Fruit fly (Drosophila melanogaster) whole organism, prepupa: ENCODE data around the gene CG16903.

Experiments used
- CG10669 ChIP-seq: fragments of 200-800 bp; sonication (Bioruptor generic); optimal IDR thresholded peaks from 3 replicates; lab custom pipeline; 2018; ENCODE audit warnings: missing biosample characterization, mild to moderate bottlenecking, missing genetic modification characterization, moderate library complexity
- CG11294 ChIP-seq: fragments of 200-800 bp; sonication (Bioruptor generic); IDR thresholded peaks from 2 replicates; pipeline ENCODE4 v1.3.6; 2022; ENCODE audit warnings: missing biosample characterization, missing genetic modification characterization
- CG11762 ChIP-seq: fragments of 200-800 bp; sonication (Bioruptor generic); optimal IDR thresholded peaks from 3 replicates; lab custom pipeline; 2016; ENCODE audit warnings: missing biosample characterization, missing genetic modification characterization; ENCODE audit not compliant: insufficient read depth
- CG15336 ChIP-seq: fragments of 200-800 bp; sonication (Bioruptor generic); IDR thresholded peaks from 2 replicates; pipeline ENCODE4 v1.3.6; 2022; ENCODE audit warnings: missing biosample characterization, missing genetic modification characterization
- CG1621 ChIP-seq: fragments of 200-800 bp; sonication (Bioruptor generic); optimal IDR thresholded peaks from 3 replicates; lab custom pipeline; 2018; ENCODE audit warnings: missing biosample characterization, mild to moderate bottlenecking, missing genetic modification characterization
- CG3032 ChIP-seq: fragments of 200-800 bp; optimal IDR thresholded peaks from 2 replicates; lab custom pipeline; 2019; ENCODE audit warnings: missing biosample characterization, mild to moderate bottlenecking, missing genetic modification characterization, moderate library complexity
- CG31627 ChIP-seq: fragments of 200-800 bp; sonication (Bioruptor generic); optimal IDR thresholded peaks from 3 replicates; lab custom pipeline; 2016; ENCODE audit warnings: missing biosample characterization, missing genetic modification characterization
- CG34406 ChIP-seq: fragments of 200-800 bp; sonication (Bioruptor generic); optimal IDR thresholded peaks from 3 replicates; lab custom pipeline; 2016; ENCODE audit warnings: missing biosample characterization, missing genetic modification characterization
- CG3919 ChIP-seq: fragments of 200-800 bp; sonication (Bioruptor generic); optimal IDR thresholded peaks from 3 replicates; lab custom pipeline; 2016; ENCODE audit warnings: missing biosample characterization, missing genetic modification characterization
- CG4318 ChIP-seq: fragments of 200-800 bp; sonication (Bioruptor generic); optimal IDR thresholded peaks from 3 replicates; lab custom pipeline; 2017; ENCODE audit warnings: missing biosample characterization, mild to moderate bottlenecking, missing genetic modification characterization
- CG6276 ChIP-seq: fragments of 200-800 bp; sonication (Bioruptor generic); optimal IDR thresholded peaks from 2 replicates; lab custom pipeline; 2017; ENCODE audit warnings: missing biosample characterization, mild to moderate bottlenecking, missing genetic modification characterization
- CG6792 ChIP-seq: fragments of 200-800 bp; sonication (Bioruptor generic); optimal IDR thresholded peaks from 3 replicates; lab custom pipeline; 2016; ENCODE audit warnings: missing biosample characterization, missing genetic modification characterization
- CG6808 ChIP-seq: fragments of 200-800 bp; sonication (Bioruptor generic); optimal IDR thresholded peaks from 3 replicates; lab custom pipeline; 2017; ENCODE audit warnings: missing biosample characterization, missing genetic modification characterization, mild to moderate bottlenecking, moderate library complexity, missing genetic modification reagents
- CG6854 ChIP-seq: fragments of 200-800 bp; sonication (Bioruptor generic); optimal IDR thresholded peaks from 2 replicates; lab custom pipeline; 2017; ENCODE audit warnings: missing biosample characterization, mild to moderate bottlenecking, missing genetic modification characterization
- CG7368 ChIP-seq: fragments of 200-800 bp; sonication (Bioruptor generic); optimal IDR thresholded peaks from 3 replicates; lab custom pipeline; 2016; ENCODE audit warnings: missing biosample characterization, missing genetic modification characterization
- CG8119 ChIP-seq: fragments of 200-800 bp; sonication (Bioruptor generic); IDR thresholded peaks from 3 replicates; pipeline ENCODE4 v1.3.6; 2022; ENCODE audit warnings: missing biosample characterization, missing genetic modification characterization
- CG8319 ChIP-seq: fragments of 200-800 bp; sonication (Bioruptor generic); optimal IDR thresholded peaks from 3 replicates; lab custom pipeline; 2016; ENCODE audit warnings: missing biosample characterization, missing genetic modification characterization
- CG8632 ChIP-seq: fragments of 200-800 bp; sonication (Bioruptor generic); optimal IDR thresholded peaks from 3 replicates; lab custom pipeline; 2016; ENCODE audit warnings: missing biosample characterization, missing genetic modification characterization
- CG9139 ChIP-seq: fragments of 200-800 bp; sonication (Bioruptor generic); optimal IDR thresholded peaks from 3 replicates; lab custom pipeline; 2017; ENCODE audit warnings: missing biosample characterization, mild to moderate bottlenecking, missing genetic modification characterization
- Eip78C ChIP-seq: fragments of 200-800 bp; sonication (Bioruptor generic); peaks from one replicate; lab custom pipeline; 2016; ENCODE audit warnings: missing biosample characterization, missing genetic modification characterization
- Eip93F ChIP-seq: fragments of 200-800 bp; sonication (Bioruptor generic); optimal IDR thresholded peaks from 2 replicates; lab custom pipeline; 2016; ENCODE audit warnings: missing biosample characterization, mild to moderate bottlenecking, missing genetic modification characterization
- Ets21C ChIP-seq: fragments of 200-800 bp; sonication (Bioruptor generic); optimal IDR thresholded peaks from 3 replicates; lab custom pipeline; 2016; ENCODE audit warnings: missing biosample characterization, missing genetic modification characterization
- Ets96B ChIP-seq: fragments of 200-800 bp; optimal IDR thresholded peaks from 2 replicates; lab custom pipeline; 2019; ENCODE audit warnings: missing biosample characterization, mild to moderate bottlenecking, missing genetic modification characterization, moderate library complexity
- Hr38 ChIP-seq: sonication (Bioruptor generic); optimal IDR thresholded peaks from 2 replicates; lab custom pipeline; 2016; ENCODE audit warnings: missing biosample characterization, missing genetic modification characterization
- Hr4 ChIP-seq: fragments of 200-800 bp; sonication (Bioruptor generic); optimal IDR thresholded peaks from 3 replicates; lab custom pipeline; 2016; ENCODE audit warnings: missing biosample characterization, missing genetic modification characterization
- Lpt ChIP-seq: fragments of 200-800 bp; sonication (Bioruptor generic); optimal IDR thresholded peaks from 3 replicates; lab custom pipeline; 2016; ENCODE audit warnings: missing biosample characterization, missing genetic modification characterization
- Met ChIP-seq: fragments of 200-800 bp; sonication (Bioruptor generic); optimal IDR thresholded peaks from 3 replicates; lab custom pipeline; 2016; ENCODE audit warnings: missing biosample characterization, missing genetic modification characterization
- Smox ChIP-seq: fragments of 200-800 bp; sonication (Bioruptor generic); optimal IDR thresholded peaks from 3 replicates; lab custom pipeline; 2016; ENCODE audit warnings: missing biosample characterization, missing genetic modification characterization
- Sox102F ChIP-seq: fragments of 200-800 bp; sonication (Bioruptor generic); optimal IDR thresholded peaks from 2 replicates; lab custom pipeline; 2016; ENCODE audit warnings: missing biosample characterization, mild to moderate bottlenecking, missing genetic modification characterization
- Sox15 ChIP-seq: fragments of 200-800 bp; sonication (Bioruptor generic); optimal IDR thresholded peaks from 3 replicates; lab custom pipeline; 2016; ENCODE audit warnings: missing biosample characterization, missing genetic modification characterization
- achi ChIP-seq: fragments of 200-800 bp; sonication (Bioruptor generic); optimal IDR thresholded peaks from 3 replicates; lab custom pipeline; 2016; ENCODE audit warnings: missing biosample characterization, missing genetic modification characterization
- acj6 ChIP-seq: fragments of 200-800 bp; sonication (Bioruptor generic); optimal IDR thresholded peaks from 3 replicates; lab custom pipeline; 2016; ENCODE audit warnings: missing biosample characterization, missing genetic modification characterization
- cyc ChIP-seq: fragments of 200-800 bp; sonication (Bioruptor generic); optimal IDR thresholded peaks from 3 replicates; lab custom pipeline; 2016; ENCODE audit warnings: missing biosample characterization, missing genetic modification characterization
- dac ChIP-seq: fragments of 200-800 bp; sonication (Bioruptor generic); optimal IDR thresholded peaks from 2 replicates; lab custom pipeline; 2017; ENCODE audit warnings: missing biosample characterization, mild to moderate bottlenecking, missing genetic modification characterization
- eg ChIP-seq: fragments of 200-800 bp; sonication (Bioruptor generic); IDR thresholded peaks from 3 replicates; pipeline ENCODE4 v1.3.6; 2022; ENCODE audit warnings: missing biosample characterization, missing genetic modification characterization
- esn ChIP-seq: fragments of 200-800 bp; sonication (Bioruptor generic); optimal IDR thresholded peaks from 2 replicates; lab custom pipeline; 2016; ENCODE audit warnings: missing biosample characterization, mild to moderate bottlenecking, missing genetic modification characterization, moderate library complexity
- fd59A ChIP-seq: fragments of 200-800 bp; sonication (Bioruptor generic); optimal IDR thresholded peaks from 2 replicates; lab custom pipeline; 2017; ENCODE audit warnings: missing biosample characterization, mild to moderate bottlenecking, missing genetic modification characterization, missing genetic modification reagents
- fd85E ChIP-seq: fragments of 200-800 bp; sonication (Bioruptor generic); optimal IDR thresholded peaks from 3 replicates; lab custom pipeline; 2016; ENCODE audit warnings: missing biosample characterization, missing genetic modification characterization
- fkh ChIP-seq: fragments of 200-800 bp; sonication (Bioruptor generic); optimal IDR thresholded peaks from 3 replicates; lab custom pipeline; 2017; ENCODE audit warnings: missing biosample characterization, mild to moderate bottlenecking, missing genetic modification characterization, moderate library complexity
- lz ChIP-seq: fragments of 200-800 bp; sonication (Bioruptor generic); optimal IDR thresholded peaks from 3 replicates; lab custom pipeline; 2016; ENCODE audit warnings: missing biosample characterization, missing genetic modification characterization
- net ChIP-seq: fragments of 200-800 bp; sonication (Bioruptor generic); optimal IDR thresholded peaks from 3 replicates; lab custom pipeline; 2016; ENCODE audit warnings: missing biosample characterization, missing genetic modification characterization
- pdm3 ChIP-seq: fragments of 200-800 bp; sonication (Bioruptor generic); optimal IDR thresholded peaks from 3 replicates; lab custom pipeline; 2016; ENCODE audit warnings: missing biosample characterization, missing genetic modification characterization
- salr ChIP-seq, 2 experiments: fragments of 200-800 bp; sonication (Bioruptor generic); optimal IDR thresholded peaks; 3 replicates each; lab custom pipeline; 2016 to 2018; ENCODE audit warnings: missing biosample characterization in 2 of 2, missing genetic modification characterization in 2 of 2, mild to moderate bottlenecking in 1 of 2
- spab ChIP-seq: fragments of 200-800 bp; sonication (Bioruptor generic); optimal IDR thresholded peaks from 2 replicates; lab custom pipeline; 2017; ENCODE audit warnings: missing biosample characterization, mild to moderate bottlenecking, missing genetic modification characterization, missing genetic modification reagents
- ss ChIP-seq, 2 experiments: fragments of 200-800 bp; sonication (Bioruptor generic); optimal IDR thresholded peaks; 2 replicates in 1 of 2; 3 replicates in 1 of 2; lab custom pipeline; 2017 to 2018; ENCODE audit warnings: mild to moderate bottlenecking in 2 of 2, missing biosample characterization in 2 of 2, missing genetic modification characterization in 2 of 2, moderate library complexity in 1 of 2
- svp ChIP-seq: fragments of 200-800 bp; sonication (Bioruptor generic); peaks from one replicate; lab custom pipeline; 2016; ENCODE audit warnings: missing biosample characterization, missing genetic modification characterization

CG16903 gene

DNA sequence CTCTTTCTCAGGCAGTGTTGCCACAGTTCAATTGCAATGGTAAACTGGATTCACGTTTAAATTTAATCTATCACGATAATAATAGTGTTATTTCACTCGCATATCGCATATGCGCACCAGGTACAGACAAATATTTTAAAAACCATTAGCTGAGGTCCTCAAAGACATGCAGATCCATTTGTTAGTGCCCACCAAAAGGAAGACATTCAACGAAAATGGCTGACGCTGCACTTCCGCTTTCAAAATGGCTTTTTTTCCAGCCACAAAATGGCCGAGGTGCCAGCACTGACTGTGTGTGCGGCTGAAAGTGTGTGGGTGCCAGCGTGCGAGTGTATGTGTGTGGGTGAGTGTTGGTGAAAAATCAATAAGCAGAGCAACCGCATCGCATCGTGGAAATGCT lies 19.1 kb downstream of the CG16903 start (continued):
- TF ChIP-seq CG4318 (GFP tag; lab: Kevin White, UChicago), result no peak
- no peak for TF ChIP-seq achi (GFP tag; lab: Kevin White, UChicago)
- peak; percentile 15 for TF ChIP-seq fd59A (GFP tag; lab: Kevin White, UChicago)
- peak; percentile 5 for TF ChIP-seq CG7368
- no peak for TF ChIP-seq CG11762 (GFP tag; lab: Kevin White, UChicago)
- TF ChIP-seq CG3032 (tag; lab: Kevin White, UChicago), result peak; percentile 12
- TF ChIP-seq spab (GFP tag; lab: Kevin White, UChicago), result no peak
- TF ChIP-seq CG6792 (GFP tag; lab: Kevin White, UChicago), result peak; percentile 11
- no peak for TF ChIP-seq Lpt (GFP tag; lab: Kevin White, UChicago)
- peak; percentile 3 for TF ChIP-seq Ets96B
- peak; percentile 45 for TF ChIP-seq esn (GFP tag; lab: Kevin White, UChicago)
- TF ChIP-seq Sox15 (GFP tag; lab: Kevin White, UChicago), result no peak
- TF ChIP-seq salr (GFP tag; optimal IDR thresholded peaks at IDR 0.05; lab: Kevin White, UChicago), result no peak
- no peak for TF ChIP-seq Met (GFP tag; lab: Kevin White, UChicago)
- no peak for TF ChIP-seq CG31627 (GFP tag; lab: Kevin White, UChicago)
- TF ChIP-seq Sox102F, result no peak
- no peak for TF ChIP-seq Hr38 (GFP tag; lab: Kevin White, UChicago)
- TF ChIP-seq dac (GFP tag; lab: Kevin White, UChicago), result peak; percentile 11
- TF ChIP-seq Ets21C, result no peak
- no peak for TF ChIP-seq eg (GFP tag; lab: Robert Waterston, UW)
- TF ChIP-seq CG6854, result peak; percentile 40

DNA sequence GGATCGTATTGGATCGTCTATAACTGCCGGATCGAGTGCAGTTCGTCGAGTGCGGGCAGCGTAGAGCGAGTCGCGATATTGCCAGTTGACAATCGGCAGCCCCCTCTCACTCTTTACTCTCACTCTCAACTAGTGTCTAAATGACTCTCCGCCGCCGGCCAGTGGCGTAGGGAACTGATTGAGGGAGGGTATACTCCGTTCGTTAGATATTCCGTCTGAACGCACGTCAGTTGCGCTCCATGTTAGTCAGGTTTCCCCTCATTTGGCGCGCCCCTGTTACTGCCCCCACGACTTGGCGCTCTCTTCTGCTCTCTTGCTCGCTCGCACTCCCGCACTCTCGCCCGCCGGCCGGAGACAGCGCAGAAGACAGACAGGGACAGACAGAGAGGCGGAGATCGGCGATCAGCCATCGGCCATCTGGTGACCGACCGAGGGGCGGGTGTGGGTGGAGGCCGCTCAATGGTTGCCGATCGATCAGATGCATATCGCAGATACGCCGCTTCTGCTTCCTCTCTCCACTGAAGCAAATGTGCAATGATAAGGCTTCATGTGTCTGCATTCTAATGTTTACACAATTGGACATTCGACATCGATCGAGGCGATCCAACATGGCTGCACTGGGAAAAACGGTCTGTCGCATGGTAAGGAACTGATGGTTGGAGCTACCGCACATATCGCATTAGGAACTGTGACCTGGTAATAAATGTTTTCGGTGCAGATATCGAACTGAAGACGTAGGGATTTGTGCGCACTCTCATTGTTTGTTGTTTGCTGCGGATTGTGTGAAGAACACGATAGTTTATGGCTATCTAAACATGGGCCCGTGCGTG lies 29.9 kb downstream of the CG16903 start, which contains the start of gene moody:
Gene moody (minus strand): TSS at position 51 of the 830 bp plus-strand sequence.
- TF ChIP-seq fkh (GFP tag; lab: Kevin White, UChicago), result peak; percentile 84
- TF ChIP-seq Eip93F (GFP tag; lab: Kevin White, UChicago), result peak; percentile 74
- TF ChIP-seq CG1621, result peak; percentile 91
- TF ChIP-seq pdm3, result peak; percentile 96
- TF ChIP-seq lz, result peak; percentile 93
- peak; percentile 94 for TF ChIP-seq CG8119 (GFP tag; lab: Robert Waterston, UW)
- peak; percentile 95 for TF ChIP-seq CG11294 (GFP tag; lab: Robert Waterston, UW)
- TF ChIP-seq Hr38 (GFP tag; lab: Kevin White, UChicago), result peak; percentile 86
- TF ChIP-seq dac (GFP tag; lab: Kevin White, UChicago), result peak; percentile 97
- TF ChIP-seq CG34406 (GFP tag; lab: Kevin White, UChicago), result peak; percentile 90
- peak; percentile 87 for TF ChIP-seq CG3032 (tag; lab: Kevin White, UChicago)
- peak; percentile 92 for TF ChIP-seq CG6276
- peak; percentile 82 for TF ChIP-seq spab (GFP tag; lab: Kevin White, UChicago)
- peak; percentile 90 for TF ChIP-seq acj6 (GFP tag; lab: Kevin White, UChicago)
- TF ChIP-seq fd59A (GFP tag; lab: Kevin White, UChicago), result peak; percentile 87
- peak; percentile 99 for TF ChIP-seq eg (GFP tag; lab: Robert Waterston, UW)
- TF ChIP-seq CG8632, result peak; percentile 90
- peak; percentile 83 for TF ChIP-seq CG9139 (GFP tag; lab: Kevin White, UChicago)
- TF ChIP-seq esn (GFP tag; lab: Kevin White, UChicago), result peak; percentile 93
- peak; percentile 96 for TF ChIP-seq CG15336 (GFP tag; lab: Robert Waterston, UW)
- peak; percentile 92 for TF ChIP-seq Smox (GFP tag; lab: Kevin White, UChicago)
- peak; percentile 88 to 92 for TF ChIP-seq ss (GFP tag; optimal IDR thresholded peaks at IDR 0.05; lab: Kevin White, UChicago)
- peak; percentile 84 to 85 for TF ChIP-seq salr (GFP tag; optimal IDR thresholded peaks at IDR 0.05; lab: Kevin White, UChicago)
- TF ChIP-seq CG8319 (GFP tag; lab: Kevin White, UChicago), result peak; percentile 88
- peak; percentile 99 for TF ChIP-seq svp
- peak; percentile 90 for TF ChIP-seq CG10669 (GFP tag; lab: Kevin White, UChicago)
- TF ChIP-seq Eip78C, result peak; percentile 97
- TF ChIP-seq fd85E (GFP tag; lab: Kevin White, UChicago), result peak; percentile 83
- TF ChIP-seq CG6808, result peak; percentile 89
- peak; percentile 96 for TF ChIP-seq CG3919 (GFP tag; lab: Kevin White, UChicago)
- peak; percentile 90 for TF ChIP-seq Sox15 (GFP tag; lab: Kevin White, UChicago)
- peak; percentile 88 for TF ChIP-seq Ets96B
- peak; percentile 89 for TF ChIP-seq Ets21C
- peak; percentile 93 for TF ChIP-seq CG4318 (GFP tag; lab: Kevin White, UChicago)
- peak; percentile 92 for TF ChIP-seq Lpt (GFP tag; lab: Kevin White, UChicago)
- TF ChIP-seq achi (GFP tag; lab: Kevin White, UChicago), result peak; percentile 93
- TF ChIP-seq net, result peak; percentile 95
- peak; percentile 91 for TF ChIP-seq Met (GFP tag; lab: Kevin White, UChicago)
- peak; percentile 95 for TF ChIP-seq Hr4
- TF ChIP-seq cyc, result peak; percentile 95
